Worm (Caenorhabditis elegans) whole organism, L4 larva: ENCODE data around the gene lury-1.

Experiments
- aha-1 ChIP-seq: fragments of 150-350 bp; peaks from one replicate; lab custom pipeline; 2014; ENCODE audit warnings: missing biosample characterization, missing genetic modification characterization
- ceh-28 ChIP-seq: fragments of 150-350 bp; optimal IDR thresholded peaks from 2 replicates; lab custom pipeline; 2014; ENCODE audit warnings: missing biosample characterization, missing genetic modification reagents, missing genetic modification characterization
- ceh-62 ChIP-seq: sonication (generic microtip); optimal IDR thresholded peaks from 2 replicates; lab custom pipeline; 2017; ENCODE audit warnings: missing biosample characterization, missing genetic modification characterization
- daf-16 ChIP-seq, 3 experiments: sonication (generic microtip); optimal IDR thresholded peaks; 2 replicates each; lab custom pipeline; 2016 to 2017; ENCODE audit warnings: missing genetic modification characterization in 3 of 3, missing genetic modification reagents in 3 of 3, mild to moderate bottlenecking in 2 of 3, missing compliant biosample characterization in 2 of 3, missing biosample characterization in 1 of 3, moderate library complexity in 1 of 3
- dve-1 ChIP-seq: sonication (generic microtip); optimal IDR thresholded peaks from 2 replicates; lab custom pipeline; 2017; ENCODE audit warnings: antibody characterized with exemption, mild to moderate bottlenecking, missing genetic modification characterization, missing compliant biosample characterization; ENCODE audit not compliant: insufficient read depth
- hif-1 ChIP-seq, 2 experiments: sonication (generic microtip); optimal IDR thresholded peaks; 2 replicates each; lab custom pipeline; 2016 to 2017; ENCODE audit warnings: missing compliant biosample characterization in 2 of 2, missing genetic modification characterization in 2 of 2, missing genetic modification reagents in 2 of 2, missing genotype in 2 of 2, mild to moderate bottlenecking in 1 of 2
- hlh-11 ChIP-seq: fragments of 200-800 bp; sonication (Bioruptor generic); optimal IDR thresholded peaks from 2 replicates; lab custom pipeline; 2018; ENCODE audit warnings: mild to moderate bottlenecking, missing genetic modification characterization, missing compliant biosample characterization
- hlh-30 ChIP-seq: sonication (generic microtip); optimal IDR thresholded peaks from 2 replicates; lab custom pipeline; 2017; ENCODE audit warnings: antibody characterized with exemption, mild to moderate bottlenecking, missing genetic modification characterization, missing compliant biosample characterization; ENCODE audit not compliant: insufficient read depth
- hmg-1.1 ChIP-seq: fragments of 200-800 bp; sonication (Bioruptor generic); IDR thresholded peaks from 2 replicates; pipeline ENCODE4 v1.3.6; 2022; ENCODE audit warnings: missing genetic modification reagents, missing genetic modification characterization, missing compliant biosample characterization
- mxl-2 ChIP-seq: fragments of 200-800 bp; sonication (Bioruptor generic); conservative IDR thresholded peaks from 2 replicates; pipeline ENCODE4 v1.3.6; 2022; ENCODE audit warnings: missing genetic modification reagents, missing genetic modification characterization, missing compliant biosample characterization
- nhr-102 ChIP-seq: sonication (generic microtip); optimal IDR thresholded peaks from 2 replicates; lab custom pipeline; 2016; ENCODE audit warnings: mild to moderate bottlenecking, missing genetic modification characterization, moderate library complexity, missing compliant biosample characterization
- nhr-41 ChIP-seq: fragments of 200-800 bp; sonication (Bioruptor generic); IDR thresholded peaks from 2 replicates; pipeline ENCODE4 v1.3.6; 2022; ENCODE audit warnings: missing genetic modification reagents, missing genetic modification characterization, missing compliant biosample characterization
- nhr-48 ChIP-seq: sonication (generic microtip); optimal IDR thresholded peaks from 2 replicates; lab custom pipeline; 2016; ENCODE audit warnings: mild to moderate bottlenecking, missing genetic modification characterization, missing compliant biosample characterization
- php-3 ChIP-seq: fragments of 200-800 bp; sonication (Bioruptor generic); IDR thresholded peaks from 2 replicates; pipeline ENCODE4 v1.3.6; 2022; ENCODE audit warnings: missing genetic modification reagents, missing genetic modification characterization, missing compliant biosample characterization
- saeg-2 ChIP-seq: fragments of 200-800 bp; sonication (Bioruptor generic); IDR thresholded peaks from 2 replicates; pipeline ENCODE4 v1.3.6; 2022; ENCODE audit warnings: missing genetic modification reagents, missing genetic modification characterization, missing compliant biosample characterization
- sdz-12 ChIP-seq: fragments of 200-800 bp; sonication (Bioruptor generic); optimal IDR thresholded peaks from 2 replicates; lab custom pipeline; 2018; ENCODE audit warnings: mild to moderate bottlenecking, missing genetic modification characterization, missing compliant biosample characterization
- skn-1 ChIP-seq: fragments of 150-350 bp; optimal IDR thresholded peaks from 2 replicates; lab custom pipeline; 2014; ENCODE audit warnings: missing biosample characterization, missing genetic modification characterization
- snpc-1.2 ChIP-seq: fragments of 200-800 bp; sonication (Bioruptor generic); IDR thresholded peaks from 2 replicates; pipeline ENCODE4 v1.3.6; 2022; ENCODE audit warnings: missing genetic modification reagents, missing genetic modification characterization, missing compliant biosample characterization
- spr-1 ChIP-seq: sonication (generic microtip); optimal IDR thresholded peaks from 2 replicates; lab custom pipeline; 2016; ENCODE audit warnings: mild to moderate bottlenecking, missing genetic modification characterization, missing compliant biosample characterization
- tra-1 ChIP-seq: fragments of 200-800 bp; sonication (Bioruptor generic); IDR thresholded peaks from 2 replicates; pipeline ENCODE4 v1.3.6; 2022; ENCODE audit warnings: missing genetic modification reagents, missing genetic modification characterization, missing compliant biosample characterization
- unc-39 ChIP-seq: sonication (generic microtip); optimal IDR thresholded peaks from 2 replicates; lab custom pipeline; 2017; ENCODE audit warnings: missing biosample characterization, missing genetic modification characterization
- vab-7 ChIP-seq: fragments of 200-800 bp; sonication (Bioruptor generic); IDR thresholded peaks from 2 replicates; pipeline ENCODE4 v1.3.6; 2022; ENCODE audit warnings: missing genetic modification reagents, missing genetic modification characterization, missing compliant biosample characterization
- zag-1 ChIP-seq: fragments of 150-350 bp; optimal IDR thresholded peaks from 2 replicates; lab custom pipeline; 2014; ENCODE audit warnings: missing biosample characterization, missing genetic modification characterization
- zfp-3 ChIP-seq: fragments of 200-800 bp; sonication (Bioruptor generic); conservative IDR thresholded peaks from 2 replicates; pipeline ENCODE4 v1.3.6; 2022; ENCODE audit warnings: missing genetic modification reagents, missing genetic modification characterization, missing compliant biosample characterization
- zip-11 ChIP-seq: fragments of 200-800 bp; sonication (Bioruptor generic); IDR thresholded peaks from 2 replicates; pipeline ENCODE4 v1.3.6; 2022; ENCODE audit warnings: missing genetic modification characterization, missing compliant biosample characterization
- zip-2 ChIP-seq: fragments of 150-350 bp; optimal IDR thresholded peaks from 2 replicates; lab custom pipeline; 2014; ENCODE audit warnings: missing biosample characterization, missing genetic modification characterization

Gene lury-1

ce11 chrIII:12235359-12235758 lies 49.1 kb downstream of the lury-1 start:
- TF ChIP-seq aha-1 (peak; percentile 91), hlh-30 (tag; lab: Kevin White, UChicago) (no peak), snpc-1.2 (GFP tag; lab: Robert Waterston, UW) (no peak)

ce11 chrIII:12235914-12236313 lies 49.7 kb downstream of the lury-1 start, which contains the start of the genes grl-15 and fbxa-89:
TSS of gene grl-15 (minus strand) at chrIII:12236014.
TSS of gene fbxa-89 (plus strand) at chrIII:12236184.
- TF ChIP-seq spr-1 (tag; lab: Kevin White, UChicago) (no peak), ceh-62 (tag; lab: Kevin White, UChicago) (no peak), aha-1 (peak; percentile 51), nhr-48 (tag; lab: Kevin White, UChicago) (no peak), zip-2 (tag; lab: Kevin White, UChicago) (no peak), zip-11 (no peak), dve-1 (tag; lab: Kevin White, UChicago) (peak; percentile 34), vab-7 (no peak), nhr-102 (no peak), hif-1 (tag; optimal IDR thresholded peaks at IDR 0.05; lab: Kevin White, UChicago) (no peak), sdz-12 (no peak), php-3 (GFP tag; lab: Robert Waterston, UW) (no peak), unc-39 (tag; lab: Kevin White, UChicago) (no peak), saeg-2 (GFP tag; lab: Robert Waterston, UW) (no peak), hlh-30 (tag; lab: Kevin White, UChicago) (no peak), zag-1 (no peak), ceh-28 (tag; lab: Kevin White, UChicago) (no peak), nhr-41 (no peak), zfp-3 (GFP tag; lab: Robert Waterston, UW) (no peak), hlh-11 (tag; lab: Kevin White, UChicago) (no peak), skn-1 (tag; lab: Kevin White, UChicago) (no peak), tra-1 (GFP tag; lab: Robert Waterston, UW) (no peak), hmg-1.1 (GFP tag; lab: Robert Waterston, UW) (no peak), daf-16 (GFP tag; optimal IDR thresholded peaks at IDR 0.05; lab: Kevin White, UChicago) (no peak), daf-16 (tag; optimal IDR thresholded peaks at IDR 0.05; lab: Kevin White, UChicago) (peak; percentile 45), mxl-2 (no peak)
- TF ChIP-seq, all 104 proteins: peak for 3
